Fruit fly (Drosophila melanogaster) whole organism, adult: Measurements from ENCODE around the gene CG42792.

ENCODE experiments used
- CG12768 ChIP-seq: fragments of 200-800 bp; sonication (Bioruptor generic); optimal IDR thresholded peaks from 2 replicates; lab custom pipeline; 2017; ENCODE audit warnings: missing biosample characterization, missing genetic modification characterization, mild to moderate bottlenecking, moderate library complexity, missing genetic modification reagents
- CG5204 ChIP-seq: fragments of 200-800 bp; sonication (Bioruptor generic); optimal IDR thresholded peaks from 2 replicates; lab custom pipeline; 2016; ENCODE audit warnings: missing biosample characterization, missing genetic modification characterization
- CG7101 ChIP-seq: fragments of 200-800 bp; sonication (Bioruptor generic); optimal IDR thresholded peaks from 2 replicates; lab custom pipeline; 2018; ENCODE audit warnings: missing biosample characterization, mild to moderate bottlenecking, missing genetic modification characterization, moderate library complexity
- Clk ChIP-seq: fragments of 200-800 bp; sonication (Bioruptor generic); optimal IDR thresholded peaks from 2 replicates; lab custom pipeline; 2017; ENCODE audit warnings: missing biosample characterization, missing genetic modification characterization
- Mnt ChIP-seq: fragments of 200-800 bp; sonication (Bioruptor generic); optimal IDR thresholded peaks from 2 replicates; lab custom pipeline; 2016; ENCODE audit warnings: missing biosample characterization, mild to moderate bottlenecking, missing genetic modification characterization
- bab1 ChIP-seq: fragments of 200-800 bp; sonication (Bioruptor generic); optimal IDR thresholded peaks from 3 replicates; lab custom pipeline; 2019; ENCODE audit warnings: missing biosample characterization, mild to moderate bottlenecking, missing genetic modification characterization, moderate library complexity
- cnc ChIP-seq, 2 experiments: fragments of >200 bp; optimal IDR thresholded peaks; 2 replicates each; lab custom pipeline; 2017
- kay ChIP-seq: fragments of 200-800 bp; sonication (Bioruptor generic); peaks from one replicate; lab custom pipeline; 2016; ENCODE audit warnings: missing biosample characterization, missing genetic modification characterization, borderline replicate concordance
- ovo ChIP-seq: fragments of 200-800 bp; sonication (Bioruptor generic); optimal IDR thresholded peaks from 2 replicates; lab custom pipeline; 2016; ENCODE audit warnings: missing biosample characterization, missing genetic modification characterization
- tj ChIP-seq: fragments of 200-800 bp; sonication (Bioruptor generic); optimal IDR thresholded peaks from 3 replicates; lab custom pipeline; 2017; ENCODE audit warnings: missing biosample characterization, mild to moderate bottlenecking, missing genetic modification characterization, moderate library complexity

DNA sequence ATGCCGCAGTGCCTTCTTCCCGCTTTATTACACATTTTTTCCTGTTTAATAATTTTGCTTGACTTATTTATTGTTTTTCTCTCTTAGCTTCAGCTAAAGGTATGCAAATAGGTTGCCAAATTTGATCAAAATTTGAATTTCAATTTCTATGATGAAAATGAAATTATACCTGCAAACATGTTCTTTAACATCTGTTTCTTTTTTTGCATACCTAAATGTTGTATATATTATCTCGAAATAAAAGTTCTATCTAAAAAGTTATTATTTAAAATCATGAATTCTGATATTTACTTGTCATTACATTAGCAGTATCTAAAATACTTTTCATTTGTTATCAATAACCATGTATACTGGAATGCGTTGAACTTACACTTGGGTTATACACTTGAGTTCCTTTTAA lies 29.9 kb upstream of the CG42792 start, which contains the start of gene CG31735:
- TF ChIP-seq tj (no peak), cnc (optimal IDR thresholded peaks at IDR 0.05; lab: Kevin White, UChicago) (no peak), CG5204 (no peak), kay (GFP tag; lab: Kevin White, UChicago) (no peak), CG7101 (no peak), bab1 (GFP tag; lab: Kevin White, UChicago) (no peak), ovo (GFP tag; lab: Kevin White, UChicago) (no peak), Mnt (no peak), CG12768 (GFP tag; lab: Kevin White, UChicago) (no peak), Clk (GFP tag; lab: Kevin White, UChicago) (no peak)
